Worm (Caenorhabditis elegans): ENCODE data around the gene abts-4.

ce11 chrX:6807137-6807861, 45.8 kb upstream of the abts-4 start:
- TF ChIP-seq nhr-28 (tag; optimal IDR thresholded peaks at IDR 0.05) (peak; percentile 85), dmd-6 (GFP tag; IDR thresholded peaks at IDR 0.05) (peak; percentile 52; the same call in 1 of the 2 replicates), lsy-2 (tag; optimal IDR thresholded peaks at IDR 0.05) (no peak), nhr-25 (tag; optimal IDR thresholded peaks at IDR 0.05; ENCODE audit: borderline replicate concordance, insufficient read depth) (no peak), dpl-1 (GFP tag; optimal IDR thresholded peaks at IDR 0.05) (no peak), nhr-6 (tag; optimal IDR thresholded peaks at IDR 0.05) (no peak)
